Worm (Caenorhabditis elegans): ENCODE data around the gene hlh-1.

DNA sequence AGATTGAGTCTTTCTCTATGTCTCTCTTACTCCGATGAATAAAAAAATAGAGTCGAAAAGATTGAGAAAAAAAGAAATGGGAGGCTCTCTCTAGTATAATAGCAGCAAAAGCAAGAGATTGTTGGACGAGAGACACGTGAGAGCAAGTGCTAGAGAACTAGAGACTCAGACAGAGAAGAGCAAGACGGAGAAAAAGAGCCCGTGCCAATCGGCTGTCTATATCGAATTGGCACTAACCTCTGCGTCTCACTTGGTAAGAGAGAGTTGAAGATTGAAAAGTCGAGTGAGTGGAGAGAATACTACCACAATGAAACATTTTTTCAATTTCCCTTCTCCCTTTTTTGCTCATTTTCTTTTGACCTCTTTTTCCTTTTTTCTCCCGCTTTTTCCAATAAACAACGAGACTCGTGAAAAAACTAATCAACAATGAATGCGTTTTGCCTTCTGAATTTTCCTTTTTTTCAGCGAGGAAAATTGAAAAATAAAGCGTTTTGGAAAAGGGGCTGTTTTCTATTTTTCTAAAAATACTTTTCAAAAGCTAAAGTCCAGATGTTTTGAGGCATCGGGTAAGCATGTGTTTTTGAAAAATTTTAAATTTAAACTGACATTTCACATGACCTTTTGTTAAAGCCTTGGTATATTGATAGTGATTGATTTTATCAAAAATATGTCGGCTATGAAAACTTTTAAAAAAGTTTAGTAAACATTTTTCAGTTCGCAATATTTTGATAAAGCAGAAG, 11.7 kb upstream of the hlh-1 start:
- TF ChIP-seq W03F9.2 (tag; optimal IDR thresholded peaks at IDR 0.05): peak; percentile 20
- TF ChIP-seq him-1 (tag; optimal IDR thresholded peaks at IDR 0.05): peak; percentile 67
- no peak for TF ChIP-seq dao-5 (tag; optimal IDR thresholded peaks at IDR 0.05)

All from whole organism, L4/young adult.